Worm (Caenorhabditis elegans): ENCODE measurements around the gene tag-180.

DNA sequence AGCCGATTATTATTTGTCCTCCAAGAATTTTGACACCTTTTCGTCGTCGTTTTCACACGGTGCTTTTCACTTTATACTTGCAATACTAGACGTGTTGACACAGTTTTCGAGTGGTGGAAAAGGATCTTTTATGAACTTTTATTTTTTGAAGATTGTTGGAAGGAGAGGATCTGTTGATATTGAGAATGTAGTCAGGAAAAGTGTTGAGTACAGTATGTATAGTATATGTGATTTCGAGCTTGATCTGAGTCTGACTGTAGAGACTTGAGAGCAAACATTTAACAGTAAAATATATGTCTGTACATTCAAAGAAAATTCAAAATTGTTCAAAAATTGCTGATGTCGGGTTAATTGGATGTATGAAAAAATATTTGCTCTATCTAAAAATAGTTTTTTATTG lies 6.9 kb upstream of the tag-180 start:
- TF ChIP-seq alr-1 (tag; optimal IDR thresholded peaks at IDR 0.05; ENCODE audit: borderline replicate concordance), result no peak
- no peak for TF ChIP-seq pqm-1 (tag; optimal IDR thresholded peaks at IDR 0.05)
- TF ChIP-seq ama-1 (optimal IDR thresholded peaks at IDR 0.05), result no peak
- no peak for TF ChIP-seq ceh-8 (GFP tag; optimal IDR thresholded peaks at IDR 0.05)
- TF ChIP-seq tbx-2 (tag; optimal IDR thresholded peaks at IDR 0.05), result no peak
- no peak for TF ChIP-seq mep-1 (tag; optimal IDR thresholded peaks at IDR 0.05)
- no peak for TF ChIP-seq isw-1 (GFP tag; IDR thresholded peaks at IDR 0.05)
- no peak for TF ChIP-seq zip-4 (GFP tag; optimal IDR thresholded peaks at IDR 0.05)
- TF ChIP-seq sptf-1 (tag; optimal IDR thresholded peaks at IDR 0.05), result no peak
- TF ChIP-seq nhr-84 (tag; optimal IDR thresholded peaks at IDR 0.05), result no peak
- no peak for TF ChIP-seq nhr-12 (tag; optimal IDR thresholded peaks at IDR 0.05)
- no peak for TF ChIP-seq efl-3 (GFP tag; optimal IDR thresholded peaks at IDR 0.05)

Measured in whole organism, L1 larva.